Fruit fly (Drosophila melanogaster): ENCODE results near the gene Cen.

The Cen gene

DNA sequence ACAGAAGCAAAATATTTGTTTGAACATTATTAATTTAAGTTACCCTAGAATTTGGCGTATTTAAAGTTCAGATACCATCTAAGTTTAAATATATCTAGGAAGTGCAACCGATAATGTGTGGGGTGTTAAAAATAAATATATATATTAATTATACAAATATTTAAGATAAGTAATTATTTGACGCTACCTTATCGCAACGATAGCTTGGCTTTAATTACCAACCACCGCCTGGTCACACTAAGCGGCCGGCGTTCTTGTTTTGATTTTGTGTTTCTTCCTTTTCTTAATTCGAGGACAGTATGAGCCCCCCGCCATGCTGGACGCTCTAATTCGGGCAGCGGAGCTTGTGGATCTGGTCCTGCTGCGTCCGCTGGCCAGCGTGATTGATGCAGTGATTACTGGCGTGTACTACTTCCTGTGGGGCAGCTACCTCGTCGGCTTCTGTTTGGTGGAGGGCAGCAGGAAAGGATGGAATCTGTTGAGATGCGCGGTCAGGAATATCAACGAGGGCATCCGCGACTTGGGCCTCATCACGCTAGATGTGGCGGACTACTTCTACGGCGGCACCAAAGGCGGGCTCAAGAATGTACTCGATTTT is 589 bp upstream of the Cen start, which contains the start of gene CG2617 (continued):
- TF ChIP-seq MBD-R2 (GFP tag; IDR thresholded peaks at IDR 0.05) (peak; percentile 52), pita (GFP tag; optimal IDR thresholded peaks at IDR 0.05) (no peak), BEAF-32 (GFP tag; optimal IDR thresholded peaks at IDR 0.05) (peak; percentile 54), CG4424 (GFP tag; optimal IDR thresholded peaks at IDR 0.05) (no peak), Dad (GFP tag; optimal IDR thresholded peaks at IDR 0.05) (no peak), CG10267 (tag; optimal IDR thresholded peaks at IDR 0.05) (no peak), CG17568 (GFP tag; optimal IDR thresholded peaks at IDR 0.05) (no peak), CG11085 (GFP tag; IDR thresholded peaks at IDR 0.05) (no peak), E2f1 (GFP tag; IDR thresholded peaks at IDR 0.05) (no peak), vfl (GFP tag; optimal IDR thresholded peaks at IDR 0.05) (no peak), CG6654 (GFP tag; optimal IDR thresholded peaks at IDR 0.05) (no peak), MESR4 (GFP tag; optimal IDR thresholded peaks at IDR 0.05) (peak; percentile 18), CG8388 (GFP tag; optimal IDR thresholded peaks at IDR 0.05) (no peak), CG31441 (GFP tag; IDR thresholded peaks at IDR 0.05) (no peak), btn (GFP tag; optimal IDR thresholded peaks at IDR 0.05) (no peak), CG8281 (tag; optimal IDR thresholded peaks at IDR 0.05) (no peak), Bgb (GFP tag; IDR thresholded peaks at IDR 0.05; ENCODE audit: partially characterized antibody) (0 out of 2 replicates have a peak, but pooled peaks have one; percentile 42), hbn (GFP tag; IDR thresholded peaks at IDR 0.05; ENCODE audit: partially characterized antibody) (0 out of 2 replicates have a peak, but pooled peaks have one; percentile 19), CG32772 (GFP tag; IDR thresholded peaks at IDR 0.05) (no peak), CG30020 (tag; optimal IDR thresholded peaks at IDR 0.05) (peak; percentile 66), Lim3 (GFP tag; IDR thresholded peaks at IDR 0.05) (no peak), CG17612 (GFP tag; IDR thresholded peaks at IDR 0.05) (no peak), Dbx (GFP tag; IDR thresholded peaks at IDR 0.05) (no peak), bbx (GFP tag; IDR thresholded peaks at IDR 0.05; ENCODE audit: partially characterized antibody) (peak; percentile 21; the same call in 1 of the 2 replicates), CG3847 (GFP tag; IDR thresholded peaks at IDR 0.05) (no peak), CG31388 (GFP tag; optimal IDR thresholded peaks at IDR 0.05) (no peak), CG10654 (GFP tag; optimal IDR thresholded peaks at IDR 0.05) (no peak), Hey (tag; optimal IDR thresholded peaks at IDR 0.05) (no peak), az2 (GFP tag; optimal IDR thresholded peaks at IDR 0.05) (no peak), CG30431 (GFP tag; optimal IDR thresholded peaks at IDR 0.05) (no peak)

DNA sequence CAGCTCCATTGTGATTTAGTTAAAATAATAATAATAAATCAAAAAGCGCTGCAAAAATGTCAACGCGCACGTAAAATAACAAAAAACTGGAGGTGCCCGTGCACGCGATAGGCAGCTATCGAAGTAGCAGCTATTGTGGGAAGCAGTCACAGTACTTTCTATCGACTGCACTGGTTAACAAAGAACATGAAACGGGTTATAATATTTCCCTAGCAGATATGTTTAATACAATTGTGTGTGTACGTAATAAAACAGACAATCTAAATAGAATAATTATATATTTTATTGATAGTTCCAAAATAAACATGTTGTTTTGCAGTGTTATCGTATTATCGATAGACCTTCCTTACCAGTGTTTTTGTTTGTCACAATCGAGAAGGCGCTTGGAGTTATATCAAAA is 5.8 kb downstream of the Cen start, which contains the start of the genes CG31678 and IKKepsilon:
TSS of gene CG31678 (minus strand) at position 67 of the 400 bp plus-strand sequence.
TSS of gene IKKepsilon (plus strand) at position 171 of the 400 bp plus-strand sequence.
- TF ChIP-seq CG12071 (GFP tag; optimal IDR thresholded peaks at IDR 0.05), result no peak
- TF ChIP-seq NC2β (GFP tag; optimal IDR thresholded peaks at IDR 0.05), result no peak
- TF ChIP-seq NFAT (GFP tag; IDR thresholded peaks at IDR 0.05), result no peak
- TF ChIP-seq hb (GFP tag; IDR thresholded peaks at IDR 0.05; ENCODE audit: partially characterized antibody), result peak; percentile 92
- 0 out of 2 replicates have a peak, but pooled peaks have one; percentile 15 for TF ChIP-seq CG17328 (GFP tag; IDR thresholded peaks at IDR 0.05)
- no peak for TF ChIP-seq CkIIα-i1 (GFP tag; IDR thresholded peaks at IDR 0.05)
- peak; percentile 17; the same call in 1 of the 2 replicates for TF ChIP-seq CG10366 (GFP tag; IDR thresholded peaks at IDR 0.05)
- TF ChIP-seq CG9609 (GFP tag; optimal IDR thresholded peaks at IDR 0.05), result no peak
- TF ChIP-seq CG7372 (GFP tag; IDR thresholded peaks at IDR 0.05), result no peak
- TF ChIP-seq Jarid2 (GFP tag; optimal IDR thresholded peaks at IDR 0.05), result no peak
- no peak for TF ChIP-seq Atf3 (GFP tag; optimal IDR thresholded peaks at IDR 0.05)
- TF ChIP-seq CG8944 (GFP tag; optimal IDR thresholded peaks at IDR 0.05), result no peak
- TF ChIP-seq CG6683 (GFP tag; optimal IDR thresholded peaks at IDR 0.05), result no peak
- TF ChIP-seq Atf6 (GFP tag; IDR thresholded peaks at IDR 0.05), result no peak
- TF ChIP-seq ap (GFP tag; IDR thresholded peaks at IDR 0.05), result no peak
- TF ChIP-seq esg (GFP tag; conservative IDR thresholded peaks at IDR 0.05), result peak; percentile 58
- TF ChIP-seq CG5953 (GFP tag; IDR thresholded peaks at IDR 0.05), result no peak
- no peak for TF ChIP-seq Adf1 (GFP tag; IDR thresholded peaks at IDR 0.05)
- peak; percentile 78 for TF ChIP-seq CG17186 (GFP tag; optimal IDR thresholded peaks at IDR 0.05)
- no peak for TF ChIP-seq HLH54F (GFP tag; optimal IDR thresholded peaks at IDR 0.05)
- TF ChIP-seq Bteb2 (GFP tag; optimal IDR thresholded peaks at IDR 0.05), result no peak
- peak; percentile 45 for TF ChIP-seq CG1602 (GFP tag; optimal IDR thresholded peaks at IDR 0.05)
- TF ChIP-seq CG10209 (GFP tag; optimal IDR thresholded peaks at IDR 0.05), result no peak

Data from whole organism, embryonic.